Worm (Caenorhabditis elegans) whole organism, L3 larva: ENCODE data around the gene gldi-3.

Source experiments
- aly-2 ChIP-seq: fragments of 150-350 bp; optimal IDR thresholded peaks from 2 replicates; lab custom pipeline; 2014; ENCODE audit warnings: missing biosample characterization, missing genetic modification characterization
- nhr-11 ChIP-seq: fragments of 150-350 bp; optimal IDR thresholded peaks from 2 replicates; lab custom pipeline; 2014; ENCODE audit warnings: missing biosample characterization, missing genetic modification characterization
- nhr-12 ChIP-seq: fragments of 150-350 bp; optimal IDR thresholded peaks from 2 replicates; lab custom pipeline; 2014; ENCODE audit warnings: missing biosample characterization, missing genetic modification characterization
- pqm-1 ChIP-seq: fragments of 150-350 bp; optimal IDR thresholded peaks from 2 replicates; lab custom pipeline; 2017; ENCODE audit warnings: missing biosample characterization, missing genetic modification characterization, inconsistent platforms
- snpc-4 ChIP-seq: fragments of 150-350 bp; optimal IDR thresholded peaks from 2 replicates; lab custom pipeline; 2014; ENCODE audit warnings: missing biosample characterization, missing genetic modification characterization
- tbx-2 ChIP-seq: sonication (generic microtip); optimal IDR thresholded peaks from 2 replicates; lab custom pipeline; 2016; ENCODE audit warnings: mild to moderate bottlenecking, missing genetic modification characterization, missing compliant biosample characterization
- ztf-11 ChIP-seq: fragments of 150-350 bp; optimal IDR thresholded peaks from 2 replicates; lab custom pipeline; 2014; ENCODE audit warnings: missing biosample characterization, missing genetic modification characterization

ce11 chrII:9271285-9271684, 8.6 kb downstream of the gldi-3 start:
- TF ChIP-seq nhr-11 (tag; lab: Kevin White, UChicago), result no peak
- no peak for TF ChIP-seq ztf-11 (tag; lab: Kevin White, UChicago)
- TF ChIP-seq tbx-2 (tag; lab: Kevin White, UChicago), result no peak
- no peak for TF ChIP-seq aly-2 (tag; lab: Kevin White, UChicago)
- no peak for TF ChIP-seq pqm-1 (tag; lab: Kevin White, UChicago)
- no peak for TF ChIP-seq nhr-12 (tag; lab: Kevin White, UChicago)
- TF ChIP-seq snpc-4 (tag; lab: Kevin White, UChicago), result no peak
